Worm (Caenorhabditis elegans) whole organism, L4 larva: ENCODE measurements around the gene E02H4.2.

Experiments
- ceh-82 ChIP-seq: sonication (generic microtip); optimal IDR thresholded peaks from 2 replicates; lab custom pipeline; 2017; ENCODE audit warnings: missing biosample characterization, missing genetic modification characterization
- fos-1 ChIP-seq: fragments of 150-350 bp; optimal IDR thresholded peaks from 2 replicates; lab custom pipeline; 2014; ENCODE audit warnings: missing biosample characterization, missing genetic modification characterization
- madf-9 ChIP-seq: fragments of 200-800 bp; sonication (Bioruptor generic); conservative IDR thresholded peaks from 2 replicates; pipeline ENCODE4 v1.3.6; 2022; ENCODE audit warnings: missing genetic modification reagents, missing genetic modification characterization, missing compliant biosample characterization
- nhr-77 ChIP-seq: fragments of 150-350 bp; optimal IDR thresholded peaks from 2 replicates; lab custom pipeline; 2014; ENCODE audit warnings: missing biosample characterization, missing genetic modification characterization

DNA sequence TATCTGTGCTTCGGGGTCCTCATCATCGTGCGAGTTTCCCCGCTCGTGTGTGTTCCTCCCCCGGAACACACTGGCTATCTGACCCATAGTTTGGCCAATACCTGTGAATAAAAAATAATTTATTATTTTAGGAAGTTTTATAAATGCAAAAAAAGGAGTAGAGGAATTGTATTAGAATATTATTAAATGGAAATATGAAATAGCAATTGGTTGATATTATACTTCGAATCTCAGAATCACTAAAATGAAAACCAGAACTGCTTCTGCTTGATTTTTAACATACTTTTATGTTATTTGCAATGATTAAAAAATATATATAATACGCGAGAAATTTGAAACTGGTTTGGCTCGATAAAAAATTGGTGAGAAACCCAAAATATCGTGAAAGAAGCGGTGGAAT, 30.2 kb upstream of the E02H4.2 start, which contains the start of gene mgrn-1:
- TF ChIP-seq nhr-77 (tag; lab: Kevin White, UChicago) = no peak
- TF ChIP-seq madf-9 (GFP tag; lab: Robert Waterston, UW) = no peak
- TF ChIP-seq fos-1 = no peak
- TF ChIP-seq ceh-82 (tag; lab: Kevin White, UChicago) = no peak
